Fruit fly (Drosophila melanogaster) whole organism, prepupa: ENCODE results near the gene CG3386.
A peak's percentile ranks its signal among the peaks of the same experiment; 100 is the strongest.

Source experiments
- Blimp-1 ChIP-seq: fragments of 200-800 bp; sonication (Bioruptor generic); optimal IDR thresholded peaks from 3 replicates; lab custom pipeline; 2017; ENCODE audit warnings: missing biosample characterization, missing genetic modification characterization, mild to moderate bottlenecking, moderate library complexity, missing genetic modification reagents
- CG10631 ChIP-seq: fragments of 200-800 bp; sonication (Bioruptor generic); optimal IDR thresholded peaks from 2 replicates; lab custom pipeline; 2016; ENCODE audit warnings: missing biosample characterization, missing genetic modification characterization
- CG10669 ChIP-seq: fragments of 200-800 bp; sonication (Bioruptor generic); optimal IDR thresholded peaks from 3 replicates; lab custom pipeline; 2018; ENCODE audit warnings: missing biosample characterization, mild to moderate bottlenecking, missing genetic modification characterization, moderate library complexity
- CG15336 ChIP-seq: fragments of 200-800 bp; sonication (Bioruptor generic); IDR thresholded peaks from 2 replicates; pipeline ENCODE4 v1.3.6; 2022; ENCODE audit warnings: missing biosample characterization, missing genetic modification characterization
- CG1621 ChIP-seq: fragments of 200-800 bp; sonication (Bioruptor generic); optimal IDR thresholded peaks from 3 replicates; lab custom pipeline; 2018; ENCODE audit warnings: missing biosample characterization, mild to moderate bottlenecking, missing genetic modification characterization
- CG31627 ChIP-seq: fragments of 200-800 bp; sonication (Bioruptor generic); optimal IDR thresholded peaks from 3 replicates; lab custom pipeline; 2016; ENCODE audit warnings: missing biosample characterization, missing genetic modification characterization
- CG32006 ChIP-seq: fragments of 200-800 bp; sonication (Bioruptor generic); optimal IDR thresholded peaks from 3 replicates; lab custom pipeline; 2017; ENCODE audit warnings: missing biosample characterization, mild to moderate bottlenecking, missing genetic modification characterization
- CG34406 ChIP-seq: fragments of 200-800 bp; sonication (Bioruptor generic); optimal IDR thresholded peaks from 3 replicates; lab custom pipeline; 2016; ENCODE audit warnings: missing biosample characterization, missing genetic modification characterization
- CG3919 ChIP-seq: fragments of 200-800 bp; sonication (Bioruptor generic); optimal IDR thresholded peaks from 3 replicates; lab custom pipeline; 2016; ENCODE audit warnings: missing biosample characterization, missing genetic modification characterization
- CG4318 ChIP-seq: fragments of 200-800 bp; sonication (Bioruptor generic); optimal IDR thresholded peaks from 3 replicates; lab custom pipeline; 2017; ENCODE audit warnings: missing biosample characterization, mild to moderate bottlenecking, missing genetic modification characterization
- CG6792 ChIP-seq: fragments of 200-800 bp; sonication (Bioruptor generic); optimal IDR thresholded peaks from 3 replicates; lab custom pipeline; 2016; ENCODE audit warnings: missing biosample characterization, missing genetic modification characterization
- CG6854 ChIP-seq: fragments of 200-800 bp; sonication (Bioruptor generic); optimal IDR thresholded peaks from 2 replicates; lab custom pipeline; 2017; ENCODE audit warnings: missing biosample characterization, mild to moderate bottlenecking, missing genetic modification characterization
- CG7368 ChIP-seq: fragments of 200-800 bp; sonication (Bioruptor generic); optimal IDR thresholded peaks from 3 replicates; lab custom pipeline; 2016; ENCODE audit warnings: missing biosample characterization, missing genetic modification characterization
- CG8319 ChIP-seq: fragments of 200-800 bp; sonication (Bioruptor generic); optimal IDR thresholded peaks from 3 replicates; lab custom pipeline; 2016; ENCODE audit warnings: missing biosample characterization, missing genetic modification characterization
- CG9139 ChIP-seq: fragments of 200-800 bp; sonication (Bioruptor generic); optimal IDR thresholded peaks from 3 replicates; lab custom pipeline; 2017; ENCODE audit warnings: missing biosample characterization, mild to moderate bottlenecking, missing genetic modification characterization
- Eip78C ChIP-seq: fragments of 200-800 bp; sonication (Bioruptor generic); peaks from one replicate; lab custom pipeline; 2016; ENCODE audit warnings: missing biosample characterization, missing genetic modification characterization
- Eip93F ChIP-seq: fragments of 200-800 bp; sonication (Bioruptor generic); optimal IDR thresholded peaks from 2 replicates; lab custom pipeline; 2016; ENCODE audit warnings: missing biosample characterization, mild to moderate bottlenecking, missing genetic modification characterization
- Ets21C ChIP-seq: fragments of 200-800 bp; sonication (Bioruptor generic); optimal IDR thresholded peaks from 3 replicates; lab custom pipeline; 2016; ENCODE audit warnings: missing biosample characterization, missing genetic modification characterization
- Gug ChIP-seq: fragments of 200-800 bp; sonication (Bioruptor generic); IDR thresholded peaks from 2 replicates; pipeline ENCODE4 v1.3.6; 2022; ENCODE audit warnings: missing biosample characterization, missing genetic modification characterization
- Hr39 ChIP-seq: fragments of 200-800 bp; sonication (Bioruptor generic); optimal IDR thresholded peaks from 2 replicates; lab custom pipeline; 2016; ENCODE audit warnings: missing biosample characterization, missing genetic modification characterization
- Hr4 ChIP-seq: fragments of 200-800 bp; sonication (Bioruptor generic); optimal IDR thresholded peaks from 3 replicates; lab custom pipeline; 2016; ENCODE audit warnings: missing biosample characterization, missing genetic modification characterization
- Lpt ChIP-seq: fragments of 200-800 bp; sonication (Bioruptor generic); optimal IDR thresholded peaks from 3 replicates; lab custom pipeline; 2016; ENCODE audit warnings: missing biosample characterization, missing genetic modification characterization
- OdsH ChIP-seq: fragments of 200-800 bp; sonication (Bioruptor generic); optimal IDR thresholded peaks from 3 replicates; lab custom pipeline; 2016; ENCODE audit warnings: missing biosample characterization, missing genetic modification characterization
- Sox102F ChIP-seq: fragments of 200-800 bp; sonication (Bioruptor generic); optimal IDR thresholded peaks from 2 replicates; lab custom pipeline; 2016; ENCODE audit warnings: missing biosample characterization, mild to moderate bottlenecking, missing genetic modification characterization
- Sox15 ChIP-seq: fragments of 200-800 bp; sonication (Bioruptor generic); optimal IDR thresholded peaks from 3 replicates; lab custom pipeline; 2016; ENCODE audit warnings: missing biosample characterization, missing genetic modification characterization
- achi ChIP-seq: fragments of 200-800 bp; sonication (Bioruptor generic); optimal IDR thresholded peaks from 3 replicates; lab custom pipeline; 2016; ENCODE audit warnings: missing biosample characterization, missing genetic modification characterization
- acj6 ChIP-seq: fragments of 200-800 bp; sonication (Bioruptor generic); optimal IDR thresholded peaks from 3 replicates; lab custom pipeline; 2016; ENCODE audit warnings: missing biosample characterization, missing genetic modification characterization
- cyc ChIP-seq: fragments of 200-800 bp; sonication (Bioruptor generic); optimal IDR thresholded peaks from 3 replicates; lab custom pipeline; 2016; ENCODE audit warnings: missing biosample characterization, missing genetic modification characterization
- eg ChIP-seq: fragments of 200-800 bp; sonication (Bioruptor generic); IDR thresholded peaks from 3 replicates; pipeline ENCODE4 v1.3.6; 2022; ENCODE audit warnings: missing biosample characterization, missing genetic modification characterization
- esn ChIP-seq: fragments of 200-800 bp; sonication (Bioruptor generic); optimal IDR thresholded peaks from 2 replicates; lab custom pipeline; 2016; ENCODE audit warnings: missing biosample characterization, mild to moderate bottlenecking, missing genetic modification characterization, moderate library complexity
- fd59A ChIP-seq: fragments of 200-800 bp; sonication (Bioruptor generic); optimal IDR thresholded peaks from 2 replicates; lab custom pipeline; 2017; ENCODE audit warnings: missing biosample characterization, mild to moderate bottlenecking, missing genetic modification characterization, missing genetic modification reagents
- fd85E ChIP-seq: fragments of 200-800 bp; sonication (Bioruptor generic); optimal IDR thresholded peaks from 3 replicates; lab custom pipeline; 2016; ENCODE audit warnings: missing biosample characterization, missing genetic modification characterization
- fkh ChIP-seq: fragments of 200-800 bp; sonication (Bioruptor generic); optimal IDR thresholded peaks from 3 replicates; lab custom pipeline; 2017; ENCODE audit warnings: missing biosample characterization, mild to moderate bottlenecking, missing genetic modification characterization, moderate library complexity
- lz ChIP-seq: fragments of 200-800 bp; sonication (Bioruptor generic); optimal IDR thresholded peaks from 3 replicates; lab custom pipeline; 2016; ENCODE audit warnings: missing biosample characterization, missing genetic modification characterization
- net ChIP-seq: fragments of 200-800 bp; sonication (Bioruptor generic); optimal IDR thresholded peaks from 3 replicates; lab custom pipeline; 2016; ENCODE audit warnings: missing biosample characterization, missing genetic modification characterization
- pdm3 ChIP-seq: fragments of 200-800 bp; sonication (Bioruptor generic); optimal IDR thresholded peaks from 3 replicates; lab custom pipeline; 2016; ENCODE audit warnings: missing biosample characterization, missing genetic modification characterization
- salr ChIP-seq, 2 experiments: fragments of 200-800 bp; sonication (Bioruptor generic); optimal IDR thresholded peaks; 3 replicates each; lab custom pipeline; 2016 to 2018; ENCODE audit warnings: missing biosample characterization in 2 of 2, missing genetic modification characterization in 2 of 2, mild to moderate bottlenecking in 1 of 2
- spab ChIP-seq: fragments of 200-800 bp; sonication (Bioruptor generic); optimal IDR thresholded peaks from 2 replicates; lab custom pipeline; 2017; ENCODE audit warnings: missing biosample characterization, mild to moderate bottlenecking, missing genetic modification characterization, missing genetic modification reagents
- ss ChIP-seq, 2 experiments: fragments of 200-800 bp; sonication (Bioruptor generic); optimal IDR thresholded peaks; 2 replicates in 1 of 2; 3 replicates in 1 of 2; lab custom pipeline; 2017 to 2018; ENCODE audit warnings: mild to moderate bottlenecking in 2 of 2, missing biosample characterization in 2 of 2, missing genetic modification characterization in 2 of 2, moderate library complexity in 1 of 2
- topi ChIP-seq: fragments of 200-800 bp; sonication (Bioruptor generic); optimal IDR thresholded peaks from 3 replicates; lab custom pipeline; 2016; ENCODE audit warnings: missing biosample characterization, missing genetic modification characterization
- vri ChIP-seq: fragments of 200-800 bp; sonication (Bioruptor generic); optimal IDR thresholded peaks from 3 replicates; lab custom pipeline; 2016; ENCODE audit warnings: missing biosample characterization, mild to moderate bottlenecking, missing genetic modification characterization

The CG3386 gene

dm6 chr3L:699368-700150, 17.3 kb upstream of the CG3386 start (continued):
- TF ChIP-seq CG4318 = peak; percentile 47
- TF ChIP-seq CG3919 (GFP tag; lab: Kevin White, UChicago) = peak; percentile 47
- TF ChIP-seq Ets21C (GFP tag; lab: Kevin White, UChicago) = no peak
- no peak for TF ChIP-seq CG7368
- TF ChIP-seq lz (GFP tag; lab: Kevin White, UChicago) = peak; percentile 49
- peak; percentile 55 for TF ChIP-seq CG10669 (GFP tag; lab: Kevin White, UChicago)
- no peak for TF ChIP-seq CG6792 (GFP tag; lab: Kevin White, UChicago)
- TF ChIP-seq acj6 = peak; percentile 42
- peak; percentile 60 for TF ChIP-seq esn (GFP tag; lab: Kevin White, UChicago)
- TF ChIP-seq Blimp-1 (GFP tag; lab: Kevin White, UChicago) = no peak
- 0 out of 2 replicates have a peak, but pooled peaks have one; percentile 41 for TF ChIP-seq CG15336 (GFP tag; lab: Robert Waterston, UW)
- TF ChIP-seq salr (GFP tag; optimal IDR thresholded peaks at IDR 0.05; lab: Kevin White, UChicago) = peak; percentile 5 to 29
- peak; percentile 51 for TF ChIP-seq achi (GFP tag; lab: Kevin White, UChicago)
- TF ChIP-seq vri (GFP tag; lab: Kevin White, UChicago) = peak; percentile 11
- 0 out of 3 replicates have a peak, but pooled peaks have one; percentile 6 for TF ChIP-seq eg (GFP tag; lab: Robert Waterston, UW)
- peak; percentile 2 to 18 for TF ChIP-seq ss (GFP tag; optimal IDR thresholded peaks at IDR 0.05; lab: Kevin White, UChicago)
- TF ChIP-seq CG34406 (GFP tag; lab: Kevin White, UChicago) = no peak
- TF ChIP-seq CG1621 (tag; lab: Kevin White, UChicago) = peak; percentile 36
- peak; percentile 41 for TF ChIP-seq fd59A (GFP tag; lab: Kevin White, UChicago)
- TF ChIP-seq fkh = peak; percentile 80
- peak; percentile 7 for TF ChIP-seq Lpt

DNA sequence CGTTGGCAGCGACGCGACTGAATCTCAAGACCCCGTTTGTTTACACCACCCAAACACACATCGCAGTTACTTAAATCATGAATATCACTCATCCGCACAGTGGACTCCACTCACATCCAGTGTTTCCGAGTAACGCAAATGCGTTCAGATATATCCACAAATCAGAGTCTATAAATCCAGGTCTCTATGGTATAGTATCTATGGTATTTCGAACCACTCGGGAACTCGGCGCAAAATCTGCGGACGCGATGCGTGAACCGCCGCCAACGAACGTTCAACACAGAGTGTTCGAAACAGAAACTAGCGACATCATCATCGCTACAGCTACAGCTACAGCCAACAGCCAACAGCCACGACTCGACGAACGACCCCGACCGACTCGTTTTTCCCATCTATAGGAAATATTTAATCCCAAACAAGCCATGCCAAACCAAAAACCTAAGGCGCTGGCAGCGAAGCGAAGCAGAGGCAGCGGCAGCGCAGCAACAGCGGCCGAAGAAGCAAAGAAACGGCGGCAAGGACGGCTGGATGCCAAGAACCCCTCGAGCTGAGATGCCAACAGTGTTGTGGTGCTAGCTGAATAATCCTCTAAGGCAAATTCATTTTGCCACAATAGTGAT, 16.6 kb upstream of the CG3386 start, which contains the start of gene CG13894:
CG13894 (minus strand) TSS at position 397 of the 620 bp plus-strand sequence.
- TF ChIP-seq Eip78C (GFP tag; lab: Kevin White, UChicago) (peak; percentile 40), fkh (peak; percentile 47), fd85E (GFP tag; lab: Kevin White, UChicago) (no peak), CG6792 (GFP tag; lab: Kevin White, UChicago) (peak; percentile 16)

DNA sequence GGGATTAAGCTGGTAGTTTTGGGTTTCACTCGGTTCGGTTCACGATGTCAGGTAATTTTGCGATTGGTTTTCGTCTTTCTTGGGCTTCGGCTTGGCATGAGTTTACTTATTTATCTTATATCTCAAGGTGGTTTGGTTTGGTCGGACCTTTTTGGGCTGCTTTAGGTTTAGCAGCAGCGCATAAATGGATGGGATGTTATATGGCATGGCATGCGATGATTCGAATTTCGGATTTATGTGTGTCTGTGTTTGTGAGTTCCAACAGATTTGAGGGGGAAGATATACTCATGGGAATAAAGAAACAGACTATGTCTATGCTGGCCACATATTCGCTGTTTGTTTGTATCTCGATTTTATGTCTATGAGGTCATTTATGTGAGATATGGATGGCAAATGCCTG, 15.5 kb upstream of the CG3386 start:
- TF ChIP-seq CG6854 (GFP tag; lab: Kevin White, UChicago) = no peak
- TF ChIP-seq Gug = no peak
- no peak for TF ChIP-seq eg (GFP tag; lab: Robert Waterston, UW)
- no peak for TF ChIP-seq Eip93F (GFP tag; lab: Kevin White, UChicago)
- no peak for TF ChIP-seq Sox102F (GFP tag; lab: Kevin White, UChicago)
- no peak for TF ChIP-seq acj6
- no peak for TF ChIP-seq Sox15 (GFP tag; lab: Kevin White, UChicago)
- no peak for TF ChIP-seq CG31627 (GFP tag; lab: Kevin White, UChicago)
- TF ChIP-seq Hr4 = no peak
- no peak for TF ChIP-seq Hr39 (GFP tag; lab: Kevin White, UChicago)

DNA sequence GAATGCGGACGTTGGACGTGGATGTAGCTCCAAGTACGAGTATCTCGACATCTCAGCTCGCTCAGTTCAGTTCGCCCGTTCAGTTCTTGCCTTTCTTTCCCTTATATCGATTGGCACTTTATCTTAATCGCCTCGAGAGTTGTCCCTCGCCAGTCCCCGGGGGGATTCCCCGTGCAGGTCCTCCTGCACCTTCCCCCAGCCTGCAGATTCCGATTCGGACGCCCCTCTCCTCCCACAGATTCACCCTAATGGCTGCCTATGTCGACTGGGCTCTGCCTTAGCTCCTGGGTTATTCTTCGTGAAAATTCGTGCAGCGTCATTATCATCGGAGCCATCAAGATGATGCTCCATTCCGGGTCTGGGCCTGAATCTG, 14.8 kb upstream of the CG3386 start:
- TF ChIP-seq eg (GFP tag; lab: Robert Waterston, UW) = no peak
- no peak for TF ChIP-seq cyc
- TF ChIP-seq net = no peak
- TF ChIP-seq CG15336 (GFP tag; lab: Robert Waterston, UW) = no peak
- no peak for TF ChIP-seq fd59A (GFP tag; lab: Kevin White, UChicago)
- no peak for TF ChIP-seq topi
- TF ChIP-seq CG9139 (GFP tag; lab: Kevin White, UChicago) = no peak
- no peak for TF ChIP-seq CG3919 (GFP tag; lab: Kevin White, UChicago)
- TF ChIP-seq spab = no peak
- TF ChIP-seq CG10669 (GFP tag; lab: Kevin White, UChicago) = no peak
- TF ChIP-seq CG7368 = no peak
- TF ChIP-seq CG4318 = no peak
- TF ChIP-seq CG32006 (GFP tag; lab: Kevin White, UChicago) = no peak
- TF ChIP-seq CG1621 (tag; lab: Kevin White, UChicago) = no peak
- TF ChIP-seq OdsH (GFP tag; lab: Kevin White, UChicago) = no peak
- no peak for TF ChIP-seq pdm3 (GFP tag; lab: Kevin White, UChicago)
- TF ChIP-seq CG6854 (GFP tag; lab: Kevin White, UChicago) = no peak
- TF ChIP-seq CG10631 (GFP tag; lab: Kevin White, UChicago) = no peak
- TF ChIP-seq CG8319 = no peak
